Worm (Caenorhabditis elegans): ENCODE measurements around the gene nspc-18.
"Not testable (repeated sequence)": the region's sequence is repeated elsewhere in the genome, so short reads cannot be mapped to it uniquely, and the experiment has no call there.

The nspc-18 gene

ce11 chrX:14534117-14534516 lies 6.7 kb upstream of the nspc-18 start, which contains the start of gene T24C2.5:
Gene T24C2.5, plus strand, starts transcription at chrX:14534417.
- TF ChIP-seq nhr-237 (tag; optimal IDR thresholded peaks at IDR 0.05) (no peak), drap-1 (GFP tag; optimal IDR thresholded peaks at IDR 0.05) (no peak), sptf-1 (tag; optimal IDR thresholded peaks at IDR 0.05) (no peak), cnd-1 (tag; optimal IDR thresholded peaks at IDR 0.05) (no peak), ceh-39 (tag; optimal IDR thresholded peaks at IDR 0.05) (no peak), hlh-1 (tag; optimal IDR thresholded peaks at IDR 0.05) (no peak), nhr-76 (tag; optimal IDR thresholded peaks at IDR 0.05) (no peak), flh-1 (GFP tag; optimal IDR thresholded peaks at IDR 0.05) (no peak), unc-120 (tag; optimal IDR thresholded peaks at IDR 0.05; ENCODE audit: poor library complexity, severe bottlenecking) (no peak), nhr-2 (tag; optimal IDR thresholded peaks at IDR 0.05) (no peak), ces-1 (GFP tag; optimal IDR thresholded peaks at IDR 0.05) (no peak), ceh-43 (GFP tag; optimal IDR thresholded peaks at IDR 0.05) (no peak), elt-1 (tag; optimal IDR thresholded peaks at IDR 0.05; ENCODE audit: borderline replicate concordance, insufficient read depth) (no peak), mls-2 (tag; optimal IDR thresholded peaks at IDR 0.05) (no peak), pha-4 (tag; optimal IDR thresholded peaks at IDR 0.05) (no peak), unc-39 (tag; optimal IDR thresholded peaks at IDR 0.05) (no peak), unc-62 (GFP tag; optimal IDR thresholded peaks at IDR 0.05) (no peak), nhr-28 (tag; optimal IDR thresholded peaks at IDR 0.05) (no peak), tbx-8 (GFP tag; optimal IDR thresholded peaks at IDR 0.05) (no peak), sem-2 (GFP tag; optimal IDR thresholded peaks at IDR 0.05) (no peak)

- TF ChIP-seq elt-1 (tag; optimal IDR thresholded peaks at IDR 0.05; ENCODE audit: borderline replicate concordance, insufficient read depth) (no peak), pha-4 (tag; optimal IDR thresholded peaks at IDR 0.05) (no peak), bed-3 (GFP tag; optimal IDR thresholded peaks at IDR 0.05) (no peak)
Observed at ce11 chrX:14530107-14530506, 2.6 kb upstream of the nspc-18 start, which contains the start of gene nspc-20. Gene nspc-20, minus strand, starts transcription at chrX:14530207.

- not testable (repeated sequence) for TF ChIP-seq nhr-28, M03D4.4, ceh-39 (tag; optimal IDR thresholded peaks at IDR 0.05)
Observed at ce11 chrX:14528399-14528798, 940 bp upstream of the nspc-18 start, which contains the start of gene nspc-19. Gene nspc-19, plus strand, starts transcription at chrX:14528699.

ce11 chrX:14525325-14526305 lies 1.8 kb downstream of the nspc-18 start:
- TF ChIP-seq M03D4.4 (tag; optimal IDR thresholded peaks at IDR 0.05) (peak; percentile 68), ham-2 (GFP tag; optimal IDR thresholded peaks at IDR 0.05) (peak; percentile 8), ceh-43 (GFP tag; optimal IDR thresholded peaks at IDR 0.05) (peak; percentile 62), mep-1 (tag; optimal IDR thresholded peaks at IDR 0.05) (peak; percentile 98), sptf-1 (tag; optimal IDR thresholded peaks at IDR 0.05) (peak; percentile 88), elt-1 (tag; optimal IDR thresholded peaks at IDR 0.05; ENCODE audit: borderline replicate concordance, insufficient read depth) (peak; percentile 74), hlh-1 (tag; optimal IDR thresholded peaks at IDR 0.05) (peak; percentile 83), nhr-237 (tag; optimal IDR thresholded peaks at IDR 0.05) (peak; percentile 100), nhr-2 (tag; optimal IDR thresholded peaks at IDR 0.05) (peak; percentile 75), drap-1 (GFP tag; optimal IDR thresholded peaks at IDR 0.05) (peak; percentile 96), lin-32 (GFP tag; optimal IDR thresholded peaks at IDR 0.05) (peak; percentile 68), unc-62 (GFP tag; optimal IDR thresholded peaks at IDR 0.05) (peak; percentile 94), unc-39 (tag; optimal IDR thresholded peaks at IDR 0.05) (peak; percentile 80), blmp-1 (tag; optimal IDR thresholded peaks at IDR 0.05) (peak; percentile 24), lin-13 (tag; optimal IDR thresholded peaks at IDR 0.05) (peak; percentile 94), ztf-11 (tag; optimal IDR thresholded peaks at IDR 0.05) (peak; percentile 96), zip-8 (tag; optimal IDR thresholded peaks at IDR 0.05) (no peak), nhr-76 (tag; optimal IDR thresholded peaks at IDR 0.05) (peak; percentile 28), nhr-28 (tag; optimal IDR thresholded peaks at IDR 0.05) (peak; percentile 11), unc-120 (tag; optimal IDR thresholded peaks at IDR 0.05; ENCODE audit: poor library complexity, severe bottlenecking) (peak; percentile 93), nhr-12 (tag; optimal IDR thresholded peaks at IDR 0.05) (peak; percentile 97), flh-1 (GFP tag; optimal IDR thresholded peaks at IDR 0.05) (no peak), ceh-39 (tag; optimal IDR thresholded peaks at IDR 0.05) (peak; percentile 97), lsy-2 (tag; optimal IDR thresholded peaks at IDR 0.05) (peak; percentile 91), pha-4 (tag; optimal IDR thresholded peaks at IDR 0.05) (peak; percentile 99), mls-2 (tag; optimal IDR thresholded peaks at IDR 0.05) (peak; percentile 62), snpc-4 (tag; optimal IDR thresholded peaks at IDR 0.05) (no peak), sem-2 (GFP tag; optimal IDR thresholded peaks at IDR 0.05) (no peak), tbx-8 (GFP tag; optimal IDR thresholded peaks at IDR 0.05) (peak; percentile 39), cnd-1 (tag; optimal IDR thresholded peaks at IDR 0.05) (peak; percentile 87), mab-5 (tag; optimal IDR thresholded peaks at IDR 0.05) (peak; percentile 90), elt-3 (tag; optimal IDR thresholded peaks at IDR 0.05) (peak; percentile 89), ceh-83 (GFP tag; optimal IDR thresholded peaks at IDR 0.05) (peak; percentile 69), ces-1 (GFP tag; optimal IDR thresholded peaks at IDR 0.05) (peak; percentile 99), bed-3 (GFP tag; optimal IDR thresholded peaks at IDR 0.05) (no peak)

Measured in whole organism, mixed stage, embryonic.